Worm (Caenorhabditis elegans) whole organism, midembryonic: Measurements from ENCODE around the gene C04E6.4.

ENCODE experiments used
- T22C8.4 ChIP-seq: fragments of 200-800 bp; sonication (Bioruptor generic); IDR thresholded peaks from 2 replicates; pipeline ENCODE4 v1.3.6; 2022; ENCODE audit warnings: missing genetic modification characterization, missing compliant biosample characterization
- cog-1 ChIP-seq: sonication (generic microtip); optimal IDR thresholded peaks from 2 replicates; lab custom pipeline; 2016; ENCODE audit warnings: missing genetic modification characterization, missing compliant biosample characterization
- flt-1 ChIP-seq: fragments of 200-800 bp; sonication (Bioruptor generic); IDR thresholded peaks from 2 replicates; pipeline ENCODE4 v1.3.6; 2022; ENCODE audit warnings: missing genetic modification characterization, missing compliant biosample characterization
- klf-2 ChIP-seq: fragments of 200-800 bp; sonication (Bioruptor generic); conservative IDR thresholded peaks from 2 replicates; pipeline ENCODE4 v1.3.6; 2022; ENCODE audit warnings: missing genetic modification reagents, missing genetic modification characterization, missing compliant biosample characterization
- med-1 ChIP-seq: sonication (generic microtip); optimal IDR thresholded peaks from 2 replicates; lab custom pipeline; 2017; ENCODE audit warnings: missing genetic modification characterization, mild to moderate bottlenecking, missing compliant biosample characterization, antibody characterized with exemption, missing genetic modification reagents; ENCODE audit not compliant: insufficient read depth
- ref-1 ChIP-seq: fragments of 200-800 bp; sonication (Bioruptor generic); conservative IDR thresholded peaks from 2 replicates; pipeline ENCODE4 v1.3.6; 2022; ENCODE audit warnings: missing genetic modification reagents, missing genetic modification characterization, missing compliant biosample characterization
- tab-1 ChIP-seq: fragments of 200-800 bp; sonication (Bioruptor generic); IDR thresholded peaks from 2 replicates; pipeline ENCODE4 v1.3.6; 2022; ENCODE audit warnings: missing genetic modification characterization, missing compliant biosample characterization
- ztf-23 ChIP-seq: fragments of 200-800 bp; sonication (Bioruptor generic); IDR thresholded peaks from 2 replicates; pipeline ENCODE4 v1.3.6; 2022; ENCODE audit warnings: missing genetic modification reagents, missing genetic modification characterization, missing compliant biosample characterization

ce11 chrV:5865085-5865484 is 42.1 kb upstream of the C04E6.4 start, which contains the start of gene F26F12.5:
- TF ChIP-seq tab-1 (GFP tag; lab: Robert Waterston, UW) (no peak), ref-1 (GFP tag; lab: Robert Waterston, UW) (no peak), T22C8.4 (GFP tag; lab: Robert Waterston, UW) (no peak), ztf-23 (GFP tag; lab: Robert Waterston, UW) (no peak), med-1 (GFP tag; lab: Kevin White, UChicago) (no peak), klf-2 (GFP tag; lab: Robert Waterston, UW) (no peak), cog-1 (tag; lab: Kevin White, UChicago) (no peak), flt-1 (GFP tag; lab: Robert Waterston, UW) (no peak)
